Fruit fly (Drosophila melanogaster): ENCODE results near the gene CG45080.
A peak's percentile ranks its signal among the peaks of the same experiment; 100 is the strongest.

The CG45080 gene

dm6 chr3R:13271758-13272157 lies 47.3 kb downstream of the CG45080 start, which contains the start of gene TBC1D5 (continued):
- TF ChIP-seq CG14710 (tag; optimal IDR thresholded peaks at IDR 0.05) (peak; percentile 47), gfzf (GFP tag; optimal IDR thresholded peaks at IDR 0.05) (peak; percentile 88), chm (GFP tag; IDR thresholded peaks at IDR 0.05) (0 out of 2 replicates have a peak, but pooled peaks have one; percentile 38), Pdp1 (GFP tag; optimal IDR thresholded peaks at IDR 0.05) (no peak), CG4404 (GFP tag; IDR thresholded peaks at IDR 0.05) (no peak), D19B (GFP tag; optimal IDR thresholded peaks at IDR 0.05) (no peak), Dp (GFP tag; optimal IDR thresholded peaks at IDR 0.05) (peak; percentile 69), Hr78 (GFP tag; optimal IDR thresholded peaks at IDR 0.05) (no peak), gro (GFP tag; optimal IDR thresholded peaks at IDR 0.05) (no peak), danr (GFP tag; IDR thresholded peaks at IDR 0.05) (no peak), CG9797 (GFP tag; optimal IDR thresholded peaks at IDR 0.05) (peak; percentile 77), caup (GFP tag; optimal IDR thresholded peaks at IDR 0.05; ENCODE audit: severe bottlenecking) (no peak), her (GFP tag; optimal IDR thresholded peaks at IDR 0.05) (no peak), CG4617 (GFP tag; optimal IDR thresholded peaks at IDR 0.05; ENCODE audit: borderline replicate concordance) (peak; percentile 67), Side (GFP tag; optimal IDR thresholded peaks at IDR 0.05) (no peak), Max (GFP tag; optimal IDR thresholded peaks at IDR 0.05) (no peak), CG12104 (GFP tag; optimal IDR thresholded peaks at IDR 0.05) (no peak), CG32772 (GFP tag; IDR thresholded peaks at IDR 0.05) (no peak), sens (GFP tag) (peak; percentile 76), stwl (tag; optimal IDR thresholded peaks at IDR 0.05) (peak; percentile 80), CG12219 (GFP tag; optimal IDR thresholded peaks at IDR 0.05) (no peak), pita (GFP tag; optimal IDR thresholded peaks at IDR 0.05) (no peak), YL-1 (GFP tag; optimal IDR thresholded peaks at IDR 0.05) (peak; percentile 36), dmrt11E (tag; optimal IDR thresholded peaks at IDR 0.05) (no peak), BEAF-32 (GFP tag; optimal IDR thresholded peaks at IDR 0.05) (peak; percentile 22), nmo (GFP tag; optimal IDR thresholded peaks at IDR 0.05) (peak; percentile 2), NfI (GFP tag; optimal IDR thresholded peaks at IDR 0.05) (no peak), CG17385 (GFP tag; optimal IDR thresholded peaks at IDR 0.05) (no peak), Ets97D (GFP tag; optimal IDR thresholded peaks at IDR 0.05) (peak; percentile 32), abd-A (tag; optimal IDR thresholded peaks at IDR 0.05) (no peak), CG5953 (GFP tag; IDR thresholded peaks at IDR 0.05) (no peak), HmgZ (tag; optimal IDR thresholded peaks at IDR 0.05) (peak; percentile 22), CG17829 (tag; optimal IDR thresholded peaks at IDR 0.05) (peak; percentile 7), ci (GFP tag; IDR thresholded peaks at IDR 0.05) (no peak), Bteb2 (GFP tag; optimal IDR thresholded peaks at IDR 0.05) (no peak), CG1024 (GFP tag; IDR thresholded peaks at IDR 0.05) (no peak), CG14667 (GFP tag; IDR thresholded peaks at IDR 0.05) (no peak), Sox102F (GFP tag; optimal IDR thresholded peaks at IDR 0.05) (no peak), ERR (GFP tag; optimal IDR thresholded peaks at IDR 0.05) (no peak), maf-S (GFP tag; optimal IDR thresholded peaks at IDR 0.05) (no peak), Doc2 (GFP tag; IDR thresholded peaks at IDR 0.05) (no peak), Lhr (GFP tag; optimal IDR thresholded peaks at IDR 0.05) (peak; percentile 11), vvl (GFP tag; IDR thresholded peaks at IDR 0.05) (peak; percentile 90), Stat92E (GFP tag; optimal IDR thresholded peaks at IDR 0.05) (peak in 1 of 3 experiments; percentile 3), Blimp-1 (GFP tag; optimal IDR thresholded peaks at IDR 0.05) (no peak), yki (optimal IDR thresholded peaks at IDR 0.05) (no peak), CG12155 (GFP tag; optimal IDR thresholded peaks at IDR 0.05) (no peak), zf30C (GFP tag; optimal IDR thresholded peaks at IDR 0.05) (no peak), nerfin-2 (GFP tag; IDR thresholded peaks at IDR 0.05; ENCODE audit: partially characterized antibody) (no peak), nerfin-1 (tag; optimal IDR thresholded peaks at IDR 0.05) (no peak), hth (optimal IDR thresholded peaks at IDR 0.05) (no peak)
